Fruit fly (Drosophila melanogaster): ENCODE measurements around the gene CG7299.

CG7299 gene

DNA sequence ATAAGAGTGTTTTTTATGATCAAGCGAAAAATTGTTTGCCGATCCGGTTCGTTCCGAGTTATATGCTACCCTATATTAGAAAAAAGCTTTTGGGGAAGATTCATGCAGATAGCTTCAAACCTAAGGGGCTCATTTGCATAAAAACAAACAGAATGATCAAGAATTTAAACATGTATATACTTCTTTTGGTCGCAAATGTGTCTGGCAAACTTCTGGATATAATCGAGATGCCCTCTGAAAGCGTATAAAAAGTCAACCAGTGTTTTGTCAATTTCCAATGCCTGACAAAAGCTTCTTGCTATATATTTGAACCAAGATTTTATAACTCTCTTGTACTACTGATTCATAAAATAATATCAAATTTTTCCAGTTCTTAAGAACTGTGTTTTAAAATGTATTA, 1.5 kb upstream of the CG7299 start (continued):
- TF ChIP-seq tup (GFP tag; optimal IDR thresholded peaks at IDR 0.05), result no peak
- no peak for TF ChIP-seq Spps (tag; optimal IDR thresholded peaks at IDR 0.05)
- TF ChIP-seq p53 (GFP tag; optimal IDR thresholded peaks at IDR 0.05), result no peak
- TF ChIP-seq Asciz (GFP tag; optimal IDR thresholded peaks at IDR 0.05), result no peak
- peak; percentile 33 for TF ChIP-seq Abd-B (GFP tag; optimal IDR thresholded peaks at IDR 0.05)
- no peak for TF ChIP-seq CG11456 (GFP tag; IDR thresholded peaks at IDR 0.05)
- no peak for TF ChIP-seq HmgZ (tag; optimal IDR thresholded peaks at IDR 0.05)
- TF ChIP-seq Hr39 (optimal IDR thresholded peaks at IDR 0.05), result no peak
- no peak for TF ChIP-seq CG31365 (tag; optimal IDR thresholded peaks at IDR 0.05)
- no peak for TF ChIP-seq Ptx1 (GFP tag; IDR thresholded peaks at IDR 0.05)
- no peak for TF ChIP-seq Neu2 (GFP tag; optimal IDR thresholded peaks at IDR 0.05; ENCODE audit: borderline replicate concordance)
- no peak for TF ChIP-seq twi (tag; optimal IDR thresholded peaks at IDR 0.05)
- no peak for TF ChIP-seq repo (GFP tag; optimal IDR thresholded peaks at IDR 0.05)
- TF ChIP-seq CG14710 (tag; optimal IDR thresholded peaks at IDR 0.05), result no peak
- no peak for TF ChIP-seq CG15479 (GFP tag; optimal IDR thresholded peaks at IDR 0.05)
- no peak for TF ChIP-seq CG8924 (tag; optimal IDR thresholded peaks at IDR 0.05)
- TF ChIP-seq Sox100B (GFP tag; optimal IDR thresholded peaks at IDR 0.05), result no peak
- TF ChIP-seq fd102C (GFP tag; optimal IDR thresholded peaks at IDR 0.05), result no peak
- no peak for TF ChIP-seq CG10959 (GFP tag; IDR thresholded peaks at IDR 0.05)
- no peak for TF ChIP-seq CG11560 (tag; IDR thresholded peaks at IDR 0.05)
- TF ChIP-seq gcm (GFP tag; optimal IDR thresholded peaks at IDR 0.05), result no peak
- no peak for TF ChIP-seq CG10462 (GFP tag; optimal IDR thresholded peaks at IDR 0.05)
- no peak for TF ChIP-seq CG1832 (GFP tag; optimal IDR thresholded peaks at IDR 0.05)
- TF ChIP-seq CG17802 (tag; optimal IDR thresholded peaks at IDR 0.05), result no peak
- TF ChIP-seq CG2116 (GFP tag; optimal IDR thresholded peaks at IDR 0.05), result no peak
- TF ChIP-seq CG7839 (tag; optimal IDR thresholded peaks at IDR 0.05), result peak; percentile 26
- peak; percentile 74 for TF ChIP-seq CG13894 (tag; optimal IDR thresholded peaks at IDR 0.05)
- TF ChIP-seq CG9932 (GFP tag; IDR thresholded peaks at IDR 0.05), result peak; percentile 67
- TF ChIP-seq CG10565 (GFP tag; optimal IDR thresholded peaks at IDR 0.05), result no peak
- no peak for TF ChIP-seq Mad (GFP tag; optimal IDR thresholded peaks at IDR 0.05)
- no peak for TF ChIP-seq ems (GFP tag; optimal IDR thresholded peaks at IDR 0.05)
- TF ChIP-seq CG2202 (tag; optimal IDR thresholded peaks at IDR 0.05), result no peak
- TF ChIP-seq Dip3 (GFP tag; optimal IDR thresholded peaks at IDR 0.05), result no peak
- no peak for TF ChIP-seq ash1 (GFP tag; optimal IDR thresholded peaks at IDR 0.05)
- no peak for TF ChIP-seq Xrp1 (GFP tag; IDR thresholded peaks at IDR 0.05)
- TF ChIP-seq CG13424 (tag; optimal IDR thresholded peaks at IDR 0.05), result no peak
- peak; percentile 19 for TF ChIP-seq CG2678 (tag; optimal IDR thresholded peaks at IDR 0.05)
- no peak for TF ChIP-seq pita (GFP tag; optimal IDR thresholded peaks at IDR 0.05)
- TF ChIP-seq CG11696 (GFP tag; IDR thresholded peaks at IDR 0.05), result no peak
- TF ChIP-seq ranshi (GFP tag; IDR thresholded peaks at IDR 0.05), result no peak
- no peak for TF ChIP-seq CG30020 (tag; optimal IDR thresholded peaks at IDR 0.05)
- TF ChIP-seq CG13123 (GFP tag; optimal IDR thresholded peaks at IDR 0.05), result no peak
- no peak for TF ChIP-seq CG10147 (GFP tag; optimal IDR thresholded peaks at IDR 0.05)
- TF ChIP-seq Drgx (GFP tag; IDR thresholded peaks at IDR 0.05), result no peak
- no peak for TF ChIP-seq wdn (GFP tag; IDR thresholded peaks at IDR 0.05)
- no peak for TF ChIP-seq CG3281 (GFP tag; optimal IDR thresholded peaks at IDR 0.05)
- no peak for TF ChIP-seq CG8359 (GFP tag; optimal IDR thresholded peaks at IDR 0.05; ENCODE audit: borderline replicate concordance)
- no peak for TF ChIP-seq Hey (tag; optimal IDR thresholded peaks at IDR 0.05)
- TF ChIP-seq vvl (GFP tag; IDR thresholded peaks at IDR 0.05), result peak; percentile 72
- no peak for TF ChIP-seq ftz-f1 (GFP tag; optimal IDR thresholded peaks at IDR 0.05)
- TF ChIP-seq gro (GFP tag; optimal IDR thresholded peaks at IDR 0.05), result no peak
- TF ChIP-seq Hr78 (GFP tag; optimal IDR thresholded peaks at IDR 0.05), result no peak

All from whole organism, embryonic.